Fruit fly (Drosophila melanogaster): ENCODE results near the gene Fip1.

Gene Fip1

DNA sequence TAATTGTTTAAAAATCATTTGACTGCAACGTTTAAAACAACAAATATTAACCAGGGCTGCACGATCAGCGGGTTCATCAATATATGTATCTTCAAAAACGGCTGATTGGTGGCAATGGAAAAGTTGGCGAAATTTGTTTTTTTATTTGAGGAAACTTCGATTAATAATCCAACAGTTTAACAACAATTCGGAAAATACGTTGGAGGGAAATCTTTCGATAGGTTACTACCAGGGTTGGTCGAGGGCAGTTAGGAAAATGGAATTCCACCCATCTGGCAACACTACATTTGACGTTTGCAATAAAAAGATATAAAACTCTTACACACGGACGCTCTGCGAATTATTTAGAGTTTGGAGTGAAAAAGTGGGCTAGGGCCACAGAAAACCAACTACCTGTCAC lies 47.7 kb upstream of the Fip1 start, which contains the start of the genes Lipt2 and CG14650 (continued):
- TF ChIP-seq CG10209 (GFP tag; optimal IDR thresholded peaks at IDR 0.05) (peak; percentile 47), fd64A (GFP tag; optimal IDR thresholded peaks at IDR 0.05) (no peak), amos (GFP tag; IDR thresholded peaks at IDR 0.05; ENCODE audit: partially characterized antibody) (peak; percentile 65), Jarid2 (GFP tag; optimal IDR thresholded peaks at IDR 0.05) (no peak), CG7963 (GFP tag; IDR thresholded peaks at IDR 0.05; ENCODE audit: partially characterized antibody) (no peak), Lim3 (GFP tag; IDR thresholded peaks at IDR 0.05) (no peak), CG8388 (GFP tag; optimal IDR thresholded peaks at IDR 0.05) (peak; percentile 38), Dfd (GFP tag; optimal IDR thresholded peaks at IDR 0.05) (no peak), Dad (GFP tag; optimal IDR thresholded peaks at IDR 0.05) (peak; percentile 48), CG8944 (GFP tag; optimal IDR thresholded peaks at IDR 0.05) (peak; percentile 74), CG42726 (GFP tag; IDR thresholded peaks at IDR 0.05; ENCODE audit: partially characterized antibody) (0 out of 2 replicates have a peak, but pooled peaks have one; percentile 18), Hr51 (GFP tag; optimal IDR thresholded peaks at IDR 0.05) (peak; percentile 29 to 50), CG6689 (GFP tag; IDR thresholded peaks at IDR 0.05) (peak; percentile 55), lab (GFP tag; optimal IDR thresholded peaks at IDR 0.05) (no peak), ken (GFP tag; IDR thresholded peaks at IDR 0.05) (no peak), caup (GFP tag; optimal IDR thresholded peaks at IDR 0.05; ENCODE audit: severe bottlenecking) (no peak), CG3726 (GFP tag; IDR thresholded peaks at IDR 0.05) (no peak), Med (GFP tag) (peak; percentile 94), CG12769 (tag; optimal IDR thresholded peaks at IDR 0.05) (no peak), CG1792 (GFP tag; optimal IDR thresholded peaks at IDR 0.05) (peak; percentile 47), slbo (GFP tag; IDR thresholded peaks at IDR 0.05) (peak; percentile 72), CG7839 (tag; optimal IDR thresholded peaks at IDR 0.05) (peak; percentile 47), CG31388 (GFP tag; optimal IDR thresholded peaks at IDR 0.05) (no peak), CG9932 (GFP tag; IDR thresholded peaks at IDR 0.05) (peak; percentile 67), CG10321 (GFP tag; IDR thresholded peaks at IDR 0.05) (no peak), Meics (GFP tag; optimal IDR thresholded peaks at IDR 0.05) (no peak), Blimp-1 (GFP tag; optimal IDR thresholded peaks at IDR 0.05) (no peak), Adf1 (GFP tag; IDR thresholded peaks at IDR 0.05) (no peak), HHEX (GFP tag; optimal IDR thresholded peaks at IDR 0.05) (peak; percentile 43), vnd (GFP tag; IDR thresholded peaks at IDR 0.05; ENCODE audit: partially characterized antibody) (peak; percentile 47; the same call in 1 of the 3 replicates), fru (optimal IDR thresholded peaks at IDR 0.05) (no peak), CG1233 (GFP tag; optimal IDR thresholded peaks at IDR 0.05) (no peak), pan (optimal IDR thresholded peaks at IDR 0.05) (no peak), pan (GFP tag; optimal IDR thresholded peaks at IDR 0.05 in 1 of 2, IDR thresholded peaks at IDR 0.05 in 1 of 2) (peak in 1 of 2 experiments; percentile 49), CG3281 (GFP tag; optimal IDR thresholded peaks at IDR 0.05) (peak; percentile 90), CG2678 (tag; optimal IDR thresholded peaks at IDR 0.05) (no peak), H15 (GFP tag; IDR thresholded peaks at IDR 0.05) (no peak), CG31441 (GFP tag; IDR thresholded peaks at IDR 0.05) (no peak), CG12744 (GFP tag; optimal IDR thresholded peaks at IDR 0.05) (peak; percentile 50), Neu2 (GFP tag; optimal IDR thresholded peaks at IDR 0.05; ENCODE audit: borderline replicate concordance) (no peak), p53 (GFP tag; optimal IDR thresholded peaks at IDR 0.05) (peak; percentile 8), CG2129 (GFP tag; IDR thresholded peaks at IDR 0.05; ENCODE audit: partially characterized antibody) (peak; percentile 26; the same call in 1 of the 2 replicates), trem (tag; optimal IDR thresholded peaks at IDR 0.05) (peak; percentile 89), yki (optimal IDR thresholded peaks at IDR 0.05) (no peak), Poxn (GFP tag; IDR thresholded peaks at IDR 0.05) (no peak), odd (GFP tag; optimal IDR thresholded peaks at IDR 0.05) (no peak), tup (GFP tag; optimal IDR thresholded peaks at IDR 0.05) (no peak), Lpt (GFP tag; optimal IDR thresholded peaks at IDR 0.05) (no peak), dysf (GFP tag; IDR thresholded peaks at IDR 0.05) (no peak), Ets65A (GFP tag) (peak; percentile 94), CG7357 (GFP tag; IDR thresholded peaks at IDR 0.05) (no peak)
